Worm (Caenorhabditis elegans) whole organism, late embryonic: ENCODE results near the gene cpf-1.

Source experiments
- ama-1 ChIP-seq: fragments of 150-350 bp; optimal IDR thresholded peaks from 2 replicates; lab custom pipeline; 2014
- dmd-4 ChIP-seq: sonication (generic microtip); optimal IDR thresholded peaks from 2 replicates; lab custom pipeline; 2016; ENCODE audit warnings: borderline replicate concordance, missing genetic modification characterization, missing compliant biosample characterization
- fkh-6 ChIP-seq: sonication (generic microtip); optimal IDR thresholded peaks from 2 replicates; lab custom pipeline; 2016; ENCODE audit warnings: missing genetic modification characterization, missing compliant biosample characterization
- mec-3 ChIP-seq: sonication (generic microtip); optimal IDR thresholded peaks from 2 replicates; lab custom pipeline; 2016; ENCODE audit warnings: borderline replicate concordance, missing genetic modification characterization, missing compliant biosample characterization
- nhr-11 ChIP-seq: fragments of 150-350 bp; optimal IDR thresholded peaks from 2 replicates; lab custom pipeline; 2014; ENCODE audit warnings: missing biosample characterization, missing genetic modification characterization
- pha-4 ChIP-seq: fragments of 150-350 bp; optimal IDR thresholded peaks from 2 replicates; lab custom pipeline; 2018; ENCODE audit warnings: missing biosample characterization, missing genetic modification reagents, missing genetic modification characterization
- pros-1 ChIP-seq: fragments of 150-350 bp; optimal IDR thresholded peaks from 2 replicates; lab custom pipeline; 2014; ENCODE audit warnings: missing biosample characterization, missing genetic modification reagents, missing genetic modification characterization
- ref-2 ChIP-seq: sonication (generic microtip); optimal IDR thresholded peaks from 2 replicates; lab custom pipeline; 2016; ENCODE audit warnings: missing genetic modification characterization, missing compliant biosample characterization
- sdc-2 ChIP-seq: sonication (generic microtip); optimal IDR thresholded peaks from 2 replicates; lab custom pipeline; 2016; ENCODE audit warnings: missing genotype, missing genetic modification characterization, missing compliant biosample characterization
- unc-42 ChIP-seq: sonication (generic microtip); optimal IDR thresholded peaks from 2 replicates; lab custom pipeline; 2016; ENCODE audit warnings: missing genotype, missing genetic modification characterization, missing compliant biosample characterization

ce11 chrII:8625163-8625562, 22.9 kb upstream of the cpf-1 start, which contains the start of gene sptf-2:
- no peak for TF ChIP-seq pha-4 (tag; lab: Kevin White, UChicago)
- no peak for TF ChIP-seq unc-42
- no peak for TF ChIP-seq ama-1 (lab: Kevin White, UChicago)
- no peak for TF ChIP-seq pros-1
- TF ChIP-seq sdc-2 (tag; lab: Kevin White, UChicago) = no peak
- no peak for TF ChIP-seq nhr-11 (tag; lab: Kevin White, UChicago)
- TF ChIP-seq ref-2 = no peak
- no peak for TF ChIP-seq fkh-6 (tag; lab: Kevin White, UChicago)
- no peak for TF ChIP-seq dmd-4 (tag; lab: Kevin White, UChicago)
- TF ChIP-seq mec-3 (tag; lab: Kevin White, UChicago) = no peak
